Worm (Caenorhabditis elegans): ENCODE measurements around the gene BE0003N10.6.

DNA sequence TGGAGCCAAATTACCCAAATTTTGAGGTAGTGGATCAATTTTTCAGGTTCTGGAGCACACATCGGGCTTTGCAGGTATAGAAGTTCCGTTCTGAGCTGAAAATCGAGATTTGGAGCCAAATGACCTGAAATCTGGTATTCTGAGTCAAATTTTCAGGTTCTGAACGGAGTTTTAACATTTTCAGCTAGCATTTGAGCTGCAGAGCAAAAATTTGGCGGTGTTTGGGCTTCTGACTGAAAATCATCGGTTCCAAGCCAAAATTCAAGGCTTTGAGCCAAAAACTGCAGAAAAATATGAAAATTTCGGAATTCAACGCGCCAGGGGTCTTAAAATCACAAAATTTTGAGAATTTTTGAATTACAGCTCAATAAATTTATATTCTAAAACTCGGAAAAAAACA, 28.9 kb downstream of the BE0003N10.6 start, which contains the start of the genes clc-26 and E_BE45912.2:
- no peak for TF ChIP-seq ztf-28 (GFP tag; IDR thresholded peaks at IDR 0.05)
- TF ChIP-seq ama-1 (optimal IDR thresholded peaks at IDR 0.05): no peak
- no peak for TF ChIP-seq ama-1 (GFP tag; optimal IDR thresholded peaks at IDR 0.05)
- no peak for TF ChIP-seq B0336.3 (GFP tag; IDR thresholded peaks at IDR 0.05)
- TF ChIP-seq Y67H2A.10 (GFP tag; conservative IDR thresholded peaks at IDR 0.05): no peak
- no peak for TF ChIP-seq D2030.7 (GFP tag; IDR thresholded peaks at IDR 0.05)

Measured in whole organism, young adult.